Worm (Caenorhabditis elegans) whole organism, mixed stage, embryonic: ENCODE data around the gene F23D12.3.

Experiments used
- nhr-12 ChIP-seq: fragments of 150-350 bp; optimal IDR thresholded peaks from 2 replicates; lab custom pipeline; 2014; ENCODE audit warnings: missing biosample characterization, missing genetic modification characterization
- nhr-237 ChIP-seq: fragments of 150-350 bp; optimal IDR thresholded peaks from 2 replicates; lab custom pipeline; 2014; ENCODE audit warnings: missing biosample characterization, missing genetic modification characterization
- nhr-28 ChIP-seq: fragments of 150-350 bp; optimal IDR thresholded peaks from 2 replicates; lab custom pipeline; 2014; ENCODE audit warnings: missing biosample characterization, missing genetic modification characterization
- nhr-76 ChIP-seq: sonication (generic microtip); optimal IDR thresholded peaks from 2 replicates; lab custom pipeline; 2017; ENCODE audit warnings: missing biosample characterization, missing genetic modification characterization
- pha-4 ChIP-seq: fragments of 150-350 bp; optimal IDR thresholded peaks from 2 replicates; lab custom pipeline; 2018; ENCODE audit warnings: missing biosample characterization, missing genetic modification reagents, missing genetic modification characterization
- snpc-4 ChIP-seq: fragments of 150-350 bp; optimal IDR thresholded peaks from 2 replicates; lab custom pipeline; 2014; ENCODE audit warnings: missing biosample characterization, missing genetic modification characterization
- unc-62 ChIP-seq: fragments of 150-350 bp; optimal IDR thresholded peaks from 2 replicates; lab custom pipeline; 2014; ENCODE audit warnings: missing biosample characterization, missing genetic modification reagents, missing genetic modification characterization
- ztf-11 ChIP-seq: fragments of 150-350 bp; optimal IDR thresholded peaks from 2 replicates; lab custom pipeline; 2014; ENCODE audit warnings: missing biosample characterization, missing genetic modification characterization

DNA sequence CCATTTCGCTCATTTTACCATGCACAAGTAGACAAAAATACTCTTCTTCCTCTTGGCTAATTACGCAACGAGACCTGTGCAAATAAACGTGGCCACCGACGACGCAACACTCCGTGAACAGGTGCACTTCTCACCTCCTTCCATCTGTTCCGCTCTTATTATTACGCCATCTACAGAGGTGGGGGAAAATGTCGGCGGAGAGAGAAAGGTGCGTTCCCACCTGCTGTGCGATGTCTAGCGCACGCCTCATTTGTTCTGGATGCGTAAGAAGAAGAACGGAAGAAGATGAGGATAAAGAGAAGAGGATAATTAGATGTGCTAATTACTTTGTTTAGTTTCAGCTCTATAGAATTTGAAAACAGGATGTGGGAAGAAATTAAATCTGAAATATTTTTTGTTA is 44.1 kb downstream of the F23D12.3 start:
- no peak for TF ChIP-seq nhr-237
- peak; percentile 41 for TF ChIP-seq unc-62 (GFP tag; lab: Kevin White, UChicago)
- TF ChIP-seq nhr-12 (tag; lab: Kevin White, UChicago) = no peak
- TF ChIP-seq pha-4 (tag; lab: Kevin White, UChicago) = no peak
- no peak for TF ChIP-seq nhr-76 (tag; lab: Kevin White, UChicago)
- TF ChIP-seq ztf-11 = peak; percentile 26
- no peak for TF ChIP-seq snpc-4
- TF ChIP-seq nhr-28 (tag; lab: Kevin White, UChicago) = no peak
